Worm (Caenorhabditis elegans): Measurements from ENCODE around the gene npp-24.

DNA sequence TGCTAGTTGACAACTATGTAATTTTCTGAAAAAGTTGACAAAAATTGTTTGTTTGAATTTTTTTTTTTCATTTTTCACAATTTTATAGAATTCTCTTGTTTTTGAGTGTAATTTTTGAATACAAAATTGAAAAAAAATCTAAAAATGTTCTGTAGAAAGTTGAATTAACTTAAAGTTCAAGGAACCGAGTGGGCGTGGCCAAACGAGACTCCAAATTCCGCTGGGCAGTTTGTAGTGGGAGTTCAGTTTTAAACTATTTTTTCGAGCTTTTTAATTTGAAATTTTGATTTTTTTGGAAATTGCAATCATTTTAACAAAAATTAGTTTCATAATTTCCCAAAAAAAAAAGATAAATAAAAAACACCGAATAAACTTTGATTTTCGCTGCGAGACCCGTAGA, 31.4 kb downstream of the npp-24 start:
- TF ChIP-seq nhr-20 (tag; optimal IDR thresholded peaks at IDR 0.05) (no peak), elt-2 (tag; optimal IDR thresholded peaks at IDR 0.05) (no peak), ama-1 (optimal IDR thresholded peaks at IDR 0.05) (no peak), jun-1 (tag; optimal IDR thresholded peaks at IDR 0.05) (no peak), ztf-4 (tag; optimal IDR thresholded peaks at IDR 0.05) (no peak), nhr-77 (tag; optimal IDR thresholded peaks at IDR 0.05) (no peak), fos-1 (tag; optimal IDR thresholded peaks at IDR 0.05) (no peak)
